Worm (Caenorhabditis elegans) whole organism, mixed stage, embryonic: Measurements from ENCODE around the gene K07E1.1.

Source experiments
- mls-2 ChIP-seq: sonication (generic microtip); optimal IDR thresholded peaks from 2 replicates; lab custom pipeline; 2016; ENCODE audit warnings: mild to moderate bottlenecking, missing genetic modification characterization, moderate library complexity, missing compliant biosample characterization
- nhr-28 ChIP-seq: fragments of 150-350 bp; optimal IDR thresholded peaks from 2 replicates; lab custom pipeline; 2014; ENCODE audit warnings: missing biosample characterization, missing genetic modification characterization

DNA sequence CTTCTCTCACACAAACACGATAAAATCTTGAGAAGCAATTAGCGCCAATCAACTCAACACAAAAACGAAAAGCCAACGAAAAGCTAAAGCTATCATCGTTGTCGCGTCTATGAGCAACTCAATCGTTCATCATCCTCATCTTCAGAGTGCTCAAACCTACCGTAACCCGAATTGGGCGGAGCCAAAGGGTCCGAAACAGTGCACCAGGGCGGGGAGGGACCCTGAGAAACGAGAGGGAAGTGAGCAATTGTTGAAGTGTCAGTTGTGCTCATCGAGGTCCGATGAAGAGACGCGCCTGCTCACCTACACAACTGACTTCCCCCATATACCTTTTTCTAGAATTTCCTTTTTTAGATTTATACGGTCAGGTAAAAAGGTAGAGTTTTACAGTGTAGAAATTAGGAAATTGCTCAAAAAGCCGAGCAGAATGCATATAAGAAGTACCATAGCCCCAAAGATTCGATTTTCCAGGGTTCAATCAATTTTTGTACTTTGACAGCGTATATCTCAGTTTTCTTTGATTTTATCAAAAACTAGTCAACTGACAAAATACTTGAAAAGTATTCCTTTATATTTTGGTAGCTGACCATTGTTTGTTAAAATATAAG lies 32.5 kb upstream of the K07E1.1 start, which contains the start of gene hlh-1:
- TF ChIP-seq nhr-28 (tag; lab: Kevin White, UChicago), result no peak
- TF ChIP-seq mls-2, result no peak
